Fruit fly (Drosophila melanogaster): ENCODE measurements around the gene Grip84.

Gene Grip84

DNA sequence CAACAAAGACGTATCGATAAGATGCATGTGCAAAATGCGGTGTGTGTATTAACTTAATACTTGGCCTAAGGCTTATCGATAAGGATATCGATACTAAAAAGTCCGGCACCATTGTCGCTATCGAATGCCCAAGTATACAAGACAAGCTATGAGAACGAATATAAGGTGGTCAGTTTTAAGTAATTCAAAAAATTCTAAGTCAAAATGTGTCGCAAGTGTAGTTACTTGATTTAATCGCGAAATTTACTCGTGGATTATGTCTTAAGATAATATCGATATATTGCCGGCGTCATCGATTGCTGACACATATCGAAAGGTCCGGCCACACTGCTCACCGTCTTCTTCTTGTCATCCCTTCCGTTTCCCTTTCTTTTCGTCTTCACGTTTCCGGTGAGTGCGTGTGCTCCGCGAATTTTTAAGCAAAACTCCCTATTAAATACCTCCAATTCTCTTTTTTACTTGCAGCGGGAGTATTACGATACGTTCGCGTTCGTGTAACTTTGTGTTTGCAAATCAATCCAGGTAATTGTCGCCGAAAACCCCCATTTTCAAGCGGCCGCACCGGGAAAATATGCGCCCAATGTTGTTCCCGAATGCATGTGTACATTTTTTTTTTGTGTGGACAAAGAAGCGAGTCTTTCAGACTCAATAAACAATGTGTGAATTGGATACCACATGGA, 32.3 kb upstream of the Grip84 start, which contains the start of gene RpS10b:
Gene RpS10b, plus strand, starts transcription at position 348 of the 680 bp plus-strand sequence.
- TF ChIP-seq CG6792 (GFP tag; optimal IDR thresholded peaks at IDR 0.05) (peak; percentile 81), fd59A (GFP tag; optimal IDR thresholded peaks at IDR 0.05) (peak; percentile 74), Blimp-1 (GFP tag; optimal IDR thresholded peaks at IDR 0.05) (peak; percentile 81), OdsH (GFP tag; optimal IDR thresholded peaks at IDR 0.05) (peak; percentile 76), Hr4 (GFP tag; optimal IDR thresholded peaks at IDR 0.05) (peak; percentile 22), lz (GFP tag; optimal IDR thresholded peaks at IDR 0.05) (peak; percentile 84), Gug (GFP tag; IDR thresholded peaks at IDR 0.05) (no peak), Sox14 (GFP tag; optimal IDR thresholded peaks at IDR 0.05) (peak; percentile 79), CG1621 (tag; optimal IDR thresholded peaks at IDR 0.05) (peak; percentile 73), pdm3 (GFP tag; optimal IDR thresholded peaks at IDR 0.05) (peak; percentile 83), CG8119 (GFP tag; IDR thresholded peaks at IDR 0.05) (no peak), Sox15 (GFP tag; optimal IDR thresholded peaks at IDR 0.05) (peak; percentile 54), spab (GFP tag; optimal IDR thresholded peaks at IDR 0.05) (peak; percentile 63), svp (GFP tag) (peak; percentile 70), CG34406 (GFP tag; optimal IDR thresholded peaks at IDR 0.05) (peak; percentile 87), fkh (GFP tag; optimal IDR thresholded peaks at IDR 0.05) (peak; percentile 86), esn (GFP tag; optimal IDR thresholded peaks at IDR 0.05) (peak; percentile 90), CG4318 (GFP tag; optimal IDR thresholded peaks at IDR 0.05) (no peak), eg (GFP tag; IDR thresholded peaks at IDR 0.05) (peak; percentile 87), Ets21C (GFP tag; optimal IDR thresholded peaks at IDR 0.05) (peak; percentile 50), CG6276 (GFP tag; optimal IDR thresholded peaks at IDR 0.05) (peak; percentile 39), CG6854 (GFP tag; optimal IDR thresholded peaks at IDR 0.05) (peak; percentile 98), fd85E (GFP tag; optimal IDR thresholded peaks at IDR 0.05) (peak; percentile 62), CG3032 (tag; optimal IDR thresholded peaks at IDR 0.05) (peak; percentile 47), CG8319 (GFP tag; optimal IDR thresholded peaks at IDR 0.05) (peak; percentile 74), CG16779 (tag; optimal IDR thresholded peaks at IDR 0.05) (peak; percentile 86), topi (GFP tag; optimal IDR thresholded peaks at IDR 0.05) (peak; percentile 89), CG6163 (GFP tag; IDR thresholded peaks at IDR 0.05) (peak; percentile 89), CG8632 (GFP tag; optimal IDR thresholded peaks at IDR 0.05) (peak; percentile 84), dsx (GFP tag; optimal IDR thresholded peaks at IDR 0.05; ENCODE audit: poor library complexity, severe bottlenecking) (peak; percentile 17), ss (GFP tag; optimal IDR thresholded peaks at IDR 0.05) (peak; percentile 86 to 95), CG9139 (GFP tag; optimal IDR thresholded peaks at IDR 0.05) (peak; percentile 89), salr (GFP tag; optimal IDR thresholded peaks at IDR 0.05) (peak; percentile 38 to 81), Eip75B (GFP tag; optimal IDR thresholded peaks at IDR 0.05) (peak; percentile 75), Sox102F (GFP tag; optimal IDR thresholded peaks at IDR 0.05) (peak; percentile 88), acj6 (GFP tag; optimal IDR thresholded peaks at IDR 0.05) (peak; percentile 79), CG10669 (GFP tag; optimal IDR thresholded peaks at IDR 0.05) (peak; percentile 81), CG11902 (GFP tag; optimal IDR thresholded peaks at IDR 0.05) (peak; percentile 57), CG31627 (GFP tag; optimal IDR thresholded peaks at IDR 0.05) (peak; percentile 77), achi (GFP tag; optimal IDR thresholded peaks at IDR 0.05) (peak; percentile 85), Smox (GFP tag; optimal IDR thresholded peaks at IDR 0.05) (peak; percentile 72), cyc (GFP tag; optimal IDR thresholded peaks at IDR 0.05) (peak; percentile 84), CG32006 (GFP tag; optimal IDR thresholded peaks at IDR 0.05) (peak; percentile 52), Met (GFP tag; optimal IDR thresholded peaks at IDR 0.05) (peak; percentile 90), vri (GFP tag; optimal IDR thresholded peaks at IDR 0.05) (peak; percentile 84), Eip93F (GFP tag; optimal IDR thresholded peaks at IDR 0.05) (no peak), CG15336 (GFP tag; IDR thresholded peaks at IDR 0.05) (peak; percentile 45), CG11294 (GFP tag; IDR thresholded peaks at IDR 0.05) (no peak), CG11762 (GFP tag; optimal IDR thresholded peaks at IDR 0.05; ENCODE audit: insufficient read depth) (peak; percentile 80), Lpt (GFP tag; optimal IDR thresholded peaks at IDR 0.05) (peak; percentile 51), Eip78C (GFP tag) (peak; percentile 94)
